Fruit fly (Drosophila melanogaster) Kc167 (cell line): Measurements from ENCODE around the gene CG31816.

ENCODE experiments used
- Myc ChIP-seq: fragments of >200 bp; optimal IDR thresholded peaks from 2 replicates; lab custom pipeline; 2017; ENCODE audit warnings: missing external identifiers
- Sin3A ChIP-seq: fragments of >200 bp; optimal IDR thresholded peaks from 2 replicates; lab custom pipeline; 2018; ENCODE audit warnings: missing external identifiers
- h ChIP-seq: fragments of >200 bp; optimal IDR thresholded peaks from 3 replicates; lab custom pipeline; 2018; ENCODE audit warnings: missing external identifiers
- insv ChIP-seq: fragments of >200 bp; optimal IDR thresholded peaks from 3 replicates; lab custom pipeline; 2018; ENCODE audit warnings: missing external identifiers
- psq ChIP-seq: fragments of >200 bp; optimal IDR thresholded peaks from 2 replicates; lab custom pipeline; 2017; ENCODE audit warnings: missing external identifiers
- ttk ChIP-seq: sonication (Bioruptor generic); optimal IDR thresholded peaks from 2 replicates; lab custom pipeline; 2017; ENCODE audit warnings: missing external identifiers

CG31816 gene

DNA sequence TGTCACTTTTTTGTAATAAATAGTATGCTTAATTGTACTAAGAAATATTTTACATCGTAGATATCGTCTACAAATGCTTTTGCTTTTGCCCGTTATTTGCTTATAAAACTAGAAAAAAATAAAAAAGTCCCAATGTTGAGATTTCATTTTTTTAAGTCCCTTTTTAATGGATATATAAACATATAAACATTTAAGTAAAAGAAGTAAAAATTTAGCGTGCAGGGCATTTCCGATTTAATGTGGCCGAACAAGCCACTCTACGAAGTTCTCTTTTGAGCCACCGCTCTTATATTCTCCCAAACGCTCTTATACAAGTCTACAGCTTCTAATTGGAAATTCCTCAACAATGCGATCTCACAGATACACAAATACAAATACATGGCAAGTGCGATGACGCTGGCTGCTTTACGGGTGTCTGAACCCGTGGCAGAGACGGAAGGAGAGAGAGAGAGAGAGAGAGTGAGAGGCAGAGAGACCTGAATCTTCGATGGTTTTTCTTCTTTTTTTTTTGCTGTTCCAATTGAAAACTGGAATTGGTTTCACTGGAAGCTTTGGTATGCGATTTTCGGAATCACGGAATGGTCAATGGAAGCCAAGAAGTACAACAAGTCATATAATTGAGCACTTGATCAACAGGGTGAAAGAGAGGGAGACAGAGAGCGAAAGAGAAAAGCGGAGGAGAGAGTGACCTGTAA lies 45.5 kb downstream of the CG31816 start:
- no peak for TF ChIP-seq h
- TF ChIP-seq psq: no peak
- TF ChIP-seq Myc (lab: Kevin White, UChicago): no peak
- no peak for TF ChIP-seq Sin3A (lab: Kevin White, UChicago)
- no peak for TF ChIP-seq insv
- no peak for TF ChIP-seq ttk

DNA sequence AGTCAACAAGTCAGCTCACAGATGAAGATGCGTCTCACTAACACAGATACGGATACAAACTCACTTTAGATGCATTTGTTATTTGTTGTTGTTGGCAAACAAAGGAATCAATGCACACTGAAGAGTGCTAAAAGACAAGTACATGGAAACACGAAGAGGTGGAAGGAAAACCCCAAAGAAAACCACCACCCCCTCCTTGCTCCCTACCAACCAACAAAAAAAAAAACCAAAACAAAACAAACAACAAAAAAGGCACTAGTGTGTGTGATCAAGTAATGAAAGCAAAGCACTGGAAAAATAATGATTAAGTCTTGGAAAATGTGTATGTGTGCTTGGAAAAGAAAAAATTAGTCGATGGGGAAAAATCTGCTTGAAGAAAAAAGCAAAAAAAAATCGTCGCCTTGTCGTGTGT lies 46.4 kb downstream of the CG31816 start:
- TF ChIP-seq ttk (no peak), Myc (lab: Kevin White, UChicago) (no peak), h (no peak), Sin3A (lab: Kevin White, UChicago) (no peak)

DNA sequence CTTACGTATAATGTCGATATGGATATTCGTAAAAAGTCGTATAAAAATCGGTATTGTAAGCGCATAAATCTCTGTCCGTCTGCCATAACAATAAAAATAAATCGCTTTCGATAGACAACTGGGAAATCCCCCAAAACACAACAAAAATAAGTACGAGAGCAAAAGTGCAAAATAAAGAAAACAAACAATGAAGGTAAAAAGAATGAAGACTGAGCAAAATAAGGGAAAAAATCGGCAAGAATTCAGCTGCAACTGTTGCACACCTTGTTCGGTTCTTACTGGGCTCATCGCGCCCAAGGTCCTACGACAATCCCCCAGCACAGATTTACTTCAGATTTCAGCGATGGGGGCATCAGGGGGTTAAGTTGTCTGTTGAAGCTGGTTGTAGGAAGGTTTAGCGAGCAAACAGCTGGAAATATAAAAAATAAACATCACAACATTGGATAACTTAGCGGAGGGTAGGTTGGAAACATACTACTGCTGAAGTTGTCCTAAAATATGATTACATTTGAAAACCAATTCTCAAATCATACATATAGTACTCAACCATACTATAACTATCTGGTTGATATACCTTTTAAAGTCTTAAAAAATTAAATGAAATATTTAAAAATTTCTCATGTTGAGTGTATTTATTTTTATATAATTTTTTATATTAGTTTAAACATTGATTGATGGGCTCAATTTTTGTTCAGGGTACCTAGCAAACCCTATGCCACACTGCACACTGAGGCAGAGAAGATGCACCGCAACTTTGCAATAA lies 48.2 kb downstream of the CG31816 start:
- TF ChIP-seq Myc (lab: Kevin White, UChicago) (no peak), h (no peak), ttk (no peak), Sin3A (lab: Kevin White, UChicago) (no peak), psq (no peak), insv (no peak)

dm6 chr2L:16591480-16591879 lies 49.1 kb downstream of the CG31816 start:
- no peak for TF ChIP-seq Myc (lab: Kevin White, UChicago)
- TF ChIP-seq insv: no peak
- no peak for TF ChIP-seq psq
- no peak for TF ChIP-seq ttk
- no peak for TF ChIP-seq Sin3A (lab: Kevin White, UChicago)
- TF ChIP-seq h: no peak

DNA sequence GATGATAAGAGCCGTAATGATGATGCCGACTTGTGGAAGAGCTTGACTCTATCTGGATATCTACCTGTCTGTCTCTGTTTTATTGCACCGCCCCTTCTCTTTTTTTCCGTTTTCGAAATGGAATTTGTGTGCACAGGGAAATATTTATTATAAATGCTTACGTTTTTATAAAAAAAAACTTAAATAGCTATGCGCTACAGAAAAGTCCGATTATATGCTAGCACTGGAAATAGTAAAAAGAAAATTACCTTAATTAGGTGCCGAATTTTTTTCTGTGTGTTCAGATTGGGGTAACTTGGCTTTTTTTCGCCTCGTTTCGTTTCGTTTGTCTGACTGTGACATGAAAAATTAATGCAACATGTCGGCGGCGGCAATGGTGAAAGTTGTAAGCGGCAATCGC lies 49.6 kb downstream of the CG31816 start:
- TF ChIP-seq insv (no peak), Myc (lab: Kevin White, UChicago) (no peak), ttk (no peak), psq (no peak), h (no peak), Sin3A (lab: Kevin White, UChicago) (no peak)
